Worm (Caenorhabditis elegans) whole organism, young adult: ENCODE data around the gene T26C5.3.

ENCODE experiments used
- B0035.1 ChIP-seq: sonication (generic microtip); optimal IDR thresholded peaks from 2 replicates; lab custom pipeline; 2016; ENCODE audit warnings: missing genetic modification characterization, mild to moderate bottlenecking, missing compliant biosample characterization, missing genotype, missing genetic modification reagents
- B0336.3 ChIP-seq: fragments of 200-800 bp; sonication (Bioruptor generic); IDR thresholded peaks from 2 replicates; pipeline ENCODE4 v1.3.6; 2022; ENCODE audit warnings: missing genetic modification characterization, missing compliant biosample characterization
- F22D6.2 ChIP-seq: sonication (generic microtip); optimal IDR thresholded peaks from 2 replicates; lab custom pipeline; 2016; ENCODE audit warnings: mild to moderate bottlenecking, missing genetic modification characterization, missing compliant biosample characterization
- F37B4.10 ChIP-seq: fragments of 200-800 bp; sonication (Bioruptor generic); IDR thresholded peaks from 2 replicates; pipeline ENCODE4 v1.3.6; 2022; ENCODE audit warnings: missing genetic modification characterization, missing compliant biosample characterization
- F39B2.1 ChIP-seq: fragments of 200-800 bp; sonication (Bioruptor generic); IDR thresholded peaks from 2 replicates; pipeline ENCODE4 v1.3.6; 2022; ENCODE audit warnings: missing genetic modification reagents, missing genetic modification characterization, missing compliant biosample characterization
- K11D2.4 ChIP-seq: fragments of 200-800 bp; sonication (Bioruptor generic); IDR thresholded peaks from 2 replicates; pipeline ENCODE4 v1.3.6; 2022; ENCODE audit warnings: missing genetic modification reagents, missing genetic modification characterization, missing compliant biosample characterization
- T07F8.4 ChIP-seq: sonication (generic microtip); optimal IDR thresholded peaks from 2 replicates; lab custom pipeline; 2016; ENCODE audit warnings: mild to moderate bottlenecking, missing genetic modification characterization, moderate library complexity, missing compliant biosample characterization
- Y53F4B.3 ChIP-seq: fragments of 200-800 bp; sonication (Bioruptor generic); IDR thresholded peaks from 2 replicates; pipeline ENCODE4 v1.3.6; 2022; ENCODE audit warnings: missing genetic modification reagents, missing genetic modification characterization, missing compliant biosample characterization
- Y53G8AR.9 ChIP-seq: fragments of 200-800 bp; sonication (Bioruptor generic); conservative IDR thresholded peaks from 2 replicates; pipeline ENCODE4 v1.3.6; 2022; ENCODE audit warnings: missing genetic modification reagents, missing genetic modification characterization, missing compliant biosample characterization
- Y56A3A.18 ChIP-seq: fragments of 200-800 bp; sonication (Bioruptor generic); IDR thresholded peaks from 2 replicates; pipeline ENCODE4 v1.3.6; 2022; ENCODE audit warnings: missing genetic modification reagents, missing genetic modification characterization, missing compliant biosample characterization
- Y95B8A.8 ChIP-seq: fragments of 200-800 bp; sonication (Bioruptor generic); IDR thresholded peaks from 2 replicates; pipeline ENCODE4 v1.3.6; 2022; ENCODE audit warnings: missing genetic modification reagents, missing genetic modification characterization, missing compliant biosample characterization
- ZK185.1 ChIP-seq: sonication (generic microtip); optimal IDR thresholded peaks from 2 replicates; lab custom pipeline; 2016; ENCODE audit warnings: mild to moderate bottlenecking, missing genetic modification characterization, missing compliant biosample characterization; ENCODE audit not compliant: poor library complexity, severe bottlenecking
- ama-1 ChIP-seq, 3 experiments: fragments of 150-350 bp in 1 of 3; sonication (generic microtip) in 2 of 3; optimal IDR thresholded peaks; 2 replicates each; lab custom pipeline; 2014 to 2018; ENCODE audit warnings: missing biosample characterization in 2 of 3, missing genetic modification characterization in 2 of 3, missing genetic modification reagents in 2 of 3
- attf-3 ChIP-seq: fragments of 200-800 bp; sonication (Bioruptor generic); conservative IDR thresholded peaks from 2 replicates; pipeline ENCODE4 v1.3.6; 2022; ENCODE audit warnings: missing genetic modification reagents, missing genetic modification characterization, missing compliant biosample characterization
- attf-5 ChIP-seq: fragments of 200-800 bp; sonication (Bioruptor generic); optimal IDR thresholded peaks from 2 replicates; lab custom pipeline; 2018; ENCODE audit warnings: mild to moderate bottlenecking, missing genetic modification characterization, missing compliant biosample characterization
- bed-1 ChIP-seq: fragments of 200-800 bp; sonication (Bioruptor generic); IDR thresholded peaks from 2 replicates; pipeline ENCODE4 v1.3.6; 2022; ENCODE audit warnings: missing genetic modification reagents, missing genetic modification characterization, missing compliant biosample characterization
- cebp-2 ChIP-seq: fragments of 200-800 bp; sonication (Bioruptor generic); IDR thresholded peaks from 2 replicates; pipeline ENCODE4 v1.3.6; 2022; ENCODE audit warnings: missing genetic modification characterization, missing compliant biosample characterization
- ceh-27 ChIP-seq: fragments of 200-800 bp; sonication (Bioruptor generic); optimal IDR thresholded peaks from 2 replicates; lab custom pipeline; 2018; ENCODE audit warnings: mild to moderate bottlenecking, missing genetic modification characterization, moderate library complexity, missing compliant biosample characterization
- ceh-58 ChIP-seq: fragments of 200-800 bp; sonication (Bioruptor generic); IDR thresholded peaks from 2 replicates; pipeline ENCODE4 v1.3.6; 2022; ENCODE audit warnings: missing genetic modification characterization, missing compliant biosample characterization
- ceh-79 ChIP-seq: sonication (generic microtip); optimal IDR thresholded peaks from 2 replicates; lab custom pipeline; 2017; ENCODE audit warnings: mild to moderate bottlenecking, missing genetic modification characterization, missing compliant biosample characterization
- ceh-91 ChIP-seq: fragments of 200-800 bp; sonication (Bioruptor generic); IDR thresholded peaks from 2 replicates; pipeline ENCODE4 v1.3.6; 2022; ENCODE audit warnings: missing genetic modification reagents, missing genetic modification characterization, missing compliant biosample characterization
- chd-7 ChIP-seq: sonication (generic microtip); optimal IDR thresholded peaks from 2 replicates; lab custom pipeline; 2016; ENCODE audit warnings: mild to moderate bottlenecking, missing genetic modification characterization, moderate library complexity, missing compliant biosample characterization
- dpl-1 ChIP-seq: fragments of 150-350 bp; optimal IDR thresholded peaks from 2 replicates; lab custom pipeline; 2014; ENCODE audit warnings: missing biosample characterization, missing genetic modification reagents, missing genetic modification characterization
- efl-1 ChIP-seq: fragments of 150-350 bp; optimal IDR thresholded peaks from 2 replicates; lab custom pipeline; 2014; ENCODE audit warnings: missing biosample characterization, missing genetic modification reagents, missing genetic modification characterization
- hlh-12 ChIP-seq: sonication (generic microtip); optimal IDR thresholded peaks from 2 replicates; lab custom pipeline; 2016; ENCODE audit warnings: missing genetic modification characterization, missing compliant biosample characterization
- hmg-20 ChIP-seq: fragments of 200-800 bp; sonication (Bioruptor generic); IDR thresholded peaks from 2 replicates; pipeline ENCODE4 v1.3.6; 2022; ENCODE audit warnings: missing genetic modification reagents, missing genetic modification characterization, missing compliant biosample characterization
- lag-1 ChIP-seq: fragments of 200-800 bp; sonication (Bioruptor generic); IDR thresholded peaks from 2 replicates; pipeline ENCODE4 v1.3.6; 2022; ENCODE audit warnings: missing genetic modification reagents, missing genetic modification characterization, missing compliant biosample characterization
- let-526 ChIP-seq: fragments of 200-800 bp; sonication (Bioruptor generic); IDR thresholded peaks from 2 replicates; pipeline ENCODE4 v1.3.6; 2022; ENCODE audit warnings: missing genetic modification reagents, missing genetic modification characterization, missing compliant biosample characterization
- let-607 ChIP-seq, 2 experiments: fragments of 200-800 bp in 1 of 2; sonication (Bioruptor generic) in 1 of 2; sonication (generic microtip) in 1 of 2; optimal IDR thresholded peaks; 2 replicates each; lab custom pipeline; 2016 to 2018; ENCODE audit warnings: mild to moderate bottlenecking in 2 of 2, missing compliant biosample characterization in 2 of 2, missing genetic modification characterization in 2 of 2, moderate library complexity in 2 of 2, missing genotype in 1 of 2
- lin-26 ChIP-seq: fragments of 200-800 bp; sonication (Bioruptor generic); IDR thresholded peaks from 2 replicates; pipeline ENCODE4 v1.3.6; 2022; ENCODE audit warnings: missing genetic modification reagents, missing genetic modification characterization, missing compliant biosample characterization
- lin-54 ChIP-seq: fragments of 200-800 bp; sonication (Bioruptor generic); optimal IDR thresholded peaks from 2 replicates; lab custom pipeline; 2018; ENCODE audit warnings: mild to moderate bottlenecking, missing genetic modification characterization, missing compliant biosample characterization
- madf-10 ChIP-seq: sonication (generic microtip); optimal IDR thresholded peaks from 2 replicates; lab custom pipeline; 2016; ENCODE audit warnings: mild to moderate bottlenecking, missing genetic modification characterization, missing compliant biosample characterization
- madf-3 ChIP-seq: fragments of 200-800 bp; sonication (Bioruptor generic); IDR thresholded peaks from 2 replicates; pipeline ENCODE4 v1.3.6; 2022; ENCODE audit warnings: missing genetic modification reagents, missing genetic modification characterization, missing compliant biosample characterization
- mcd-1 ChIP-seq: fragments of 200-800 bp; sonication (Bioruptor generic); IDR thresholded peaks from 2 replicates; pipeline ENCODE4 v1.3.6; 2022; ENCODE audit warnings: missing genetic modification reagents, missing genetic modification characterization, missing compliant biosample characterization
- mel-28 ChIP-seq: sonication (generic microtip); optimal IDR thresholded peaks from 2 replicates; lab custom pipeline; 2016; ENCODE audit warnings: borderline replicate concordance, mild to moderate bottlenecking, missing genetic modification characterization, missing compliant biosample characterization
- nfya-1 ChIP-seq: sonication (generic microtip); optimal IDR thresholded peaks from 2 replicates; lab custom pipeline; 2017; ENCODE audit warnings: antibody characterized with exemption, missing compliant biosample characterization, missing genetic modification characterization, borderline replicate concordance; ENCODE audit not compliant: insufficient read depth
- nfyb-1 ChIP-seq: fragments of 200-800 bp; sonication (Bioruptor generic); IDR thresholded peaks from 2 replicates; pipeline ENCODE4 v1.3.6; 2022; ENCODE audit warnings: missing genetic modification reagents, missing genetic modification characterization, missing compliant biosample characterization
- nhr-80 ChIP-seq: sonication (generic microtip); optimal IDR thresholded peaks from 2 replicates; lab custom pipeline; 2016; ENCODE audit warnings: missing genetic modification characterization, missing compliant biosample characterization
- rcor-1 ChIP-seq: fragments of 200-800 bp; sonication (Bioruptor generic); IDR thresholded peaks from 2 replicates; pipeline ENCODE4 v1.3.6; 2022; ENCODE audit warnings: missing genetic modification reagents, missing genetic modification characterization, missing compliant biosample characterization
- snpc-1.3 ChIP-seq: sonication (generic microtip); optimal IDR thresholded peaks from 2 replicates; lab custom pipeline; 2017; ENCODE audit warnings: missing genetic modification characterization, mild to moderate bottlenecking, missing compliant biosample characterization, antibody characterized with exemption, moderate library complexity, missing genotype, missing genetic modification reagents; ENCODE audit not compliant: insufficient read depth
- somi-1 ChIP-seq: fragments of 200-800 bp; sonication (Bioruptor generic); optimal IDR thresholded peaks from 2 replicates; lab custom pipeline; 2018; ENCODE audit warnings: mild to moderate bottlenecking, missing genetic modification characterization, missing compliant biosample characterization
- tbx-9 ChIP-seq: sonication (generic microtip); optimal IDR thresholded peaks from 2 replicates; lab custom pipeline; 2016; ENCODE audit warnings: borderline replicate concordance, missing genetic modification characterization, inconsistent platforms, missing compliant biosample characterization
- unc-62 ChIP-seq: fragments of 150-350 bp; optimal IDR thresholded peaks from 2 replicates; lab custom pipeline; 2014; ENCODE audit warnings: missing biosample characterization, missing genetic modification reagents, missing genetic modification characterization
- zfh-2 ChIP-seq: fragments of 200-800 bp; sonication (Bioruptor generic); conservative IDR thresholded peaks from 2 replicates; pipeline ENCODE4 v1.3.6; 2022; ENCODE audit warnings: missing genetic modification reagents, missing genetic modification characterization, missing compliant biosample characterization
- ztf-18 ChIP-seq: sonication (generic microtip); optimal IDR thresholded peaks from 2 replicates; lab custom pipeline; 2016; ENCODE audit warnings: missing genotype, mild to moderate bottlenecking, missing genetic modification characterization, missing compliant biosample characterization

Gene T26C5.3

ce11 chrII:9283668-9284357 is 47.4 kb downstream of the T26C5.3 start (continued):
- TF ChIP-seq F22D6.2 (tag; lab: Kevin White, UChicago) (peak; percentile 36), chd-7 (peak; percentile 60), attf-5 (GFP tag; lab: Kevin White, UChicago) (peak; percentile 54), nhr-80 (peak; percentile 67), F39B2.1 (no peak), let-607 (tag; optimal IDR thresholded peaks at IDR 0.05; lab: Kevin White, UChicago) (peak in 1 of 2 experiments; percentile 73), somi-1 (GFP tag; lab: Kevin White, UChicago) (peak; percentile 68), lin-54 (peak; percentile 44), F37B4.10 (GFP tag; lab: Robert Waterston, UW) (no peak), ceh-27 (peak; percentile 8), zfh-2 (GFP tag; lab: Robert Waterston, UW) (no peak), madf-10 (peak; percentile 30), mel-28 (tag; lab: Kevin White, UChicago) (no peak), hlh-12 (tag; lab: Kevin White, UChicago) (no peak), madf-3 (GFP tag; lab: Robert Waterston, UW) (no peak), ama-1 (optimal IDR thresholded peaks at IDR 0.05; lab: Kevin White, UChicago) (peak; percentile 42), ama-1 (GFP tag; optimal IDR thresholded peaks at IDR 0.05; lab: Kevin White, UChicago) (no peak), cebp-2 (GFP tag; lab: Robert Waterston, UW) (no peak), nfya-1 (tag; lab: Kevin White, UChicago) (no peak), let-526 (GFP tag; lab: Robert Waterston, UW) (no peak), tbx-9 (tag; lab: Kevin White, UChicago) (no peak), ceh-58 (GFP tag; lab: Robert Waterston, UW) (no peak), Y95B8A.8 (GFP tag; lab: Robert Waterston, UW) (0 out of 2 replicates have a peak, but pooled peaks have one; percentile 43), efl-1 (GFP tag; lab: Kevin White, UChicago) (no peak), B0336.3 (GFP tag; lab: Robert Waterston, UW) (peak; percentile 73; the same call in 1 of the 2 replicates), Y53G8AR.9 (peak; percentile 21; the same call in 1 of the 2 replicates), unc-62 (GFP tag; lab: Kevin White, UChicago) (peak; percentile 86), B0035.1 (no peak)

ce11 chrII:9284358-9285170 is 48.2 kb downstream of the T26C5.3 start:
- TF ChIP-seq ztf-18 (tag; lab: Kevin White, UChicago) (no peak), mel-28 (tag; lab: Kevin White, UChicago) (no peak), hmg-20 (GFP tag; lab: Robert Waterston, UW) (no peak), madf-10 (peak; percentile 64), dpl-1 (no peak), ZK185.1 (peak; percentile 19), rcor-1 (no peak), nfyb-1 (0 out of 2 replicates have a peak, but pooled peaks have one; percentile 3), bed-1 (GFP tag; lab: Robert Waterston, UW) (no peak), Y56A3A.18 (GFP tag; lab: Robert Waterston, UW) (peak; percentile 38; the same call in 1 of the 2 replicates), T07F8.4 (tag; lab: Kevin White, UChicago) (no peak), K11D2.4 (GFP tag; lab: Robert Waterston, UW) (0 out of 2 replicates have a peak, but pooled peaks have one; percentile 19), ceh-79 (tag; lab: Kevin White, UChicago) (no peak), lag-1 (GFP tag; lab: Robert Waterston, UW) (no peak), mcd-1 (GFP tag; lab: Robert Waterston, UW) (no peak), lin-26 (GFP tag; lab: Robert Waterston, UW) (peak; percentile 68), attf-3 (GFP tag; lab: Robert Waterston, UW) (no peak), nhr-80 (peak; percentile 11), snpc-1.3 (no peak), Y53F4B.3 (GFP tag; lab: Robert Waterston, UW) (no peak), zfh-2 (GFP tag; lab: Robert Waterston, UW) (0 out of 2 replicates have a peak, but pooled peaks have one; percentile 43), ceh-91 (GFP tag; lab: Robert Waterston, UW) (no peak)
